Worm (Caenorhabditis elegans) whole organism, midembryonic: ENCODE measurements around the gene Y53C12B.7.

Experiments
- T22C8.4 ChIP-seq: fragments of 200-800 bp; sonication (Bioruptor generic); IDR thresholded peaks from 2 replicates; pipeline ENCODE4 v1.3.6; 2022; ENCODE audit warnings: missing genetic modification characterization, missing compliant biosample characterization
- cog-1 ChIP-seq: sonication (generic microtip); optimal IDR thresholded peaks from 2 replicates; lab custom pipeline; 2016; ENCODE audit warnings: missing genetic modification characterization, missing compliant biosample characterization
- flt-1 ChIP-seq: fragments of 200-800 bp; sonication (Bioruptor generic); IDR thresholded peaks from 2 replicates; pipeline ENCODE4 v1.3.6; 2022; ENCODE audit warnings: missing genetic modification characterization, missing compliant biosample characterization
- klf-2 ChIP-seq: fragments of 200-800 bp; sonication (Bioruptor generic); conservative IDR thresholded peaks from 2 replicates; pipeline ENCODE4 v1.3.6; 2022; ENCODE audit warnings: missing genetic modification reagents, missing genetic modification characterization, missing compliant biosample characterization
- med-1 ChIP-seq: sonication (generic microtip); optimal IDR thresholded peaks from 2 replicates; lab custom pipeline; 2017; ENCODE audit warnings: missing genetic modification characterization, mild to moderate bottlenecking, missing compliant biosample characterization, antibody characterized with exemption, missing genetic modification reagents; ENCODE audit not compliant: insufficient read depth
- ref-1 ChIP-seq: fragments of 200-800 bp; sonication (Bioruptor generic); conservative IDR thresholded peaks from 2 replicates; pipeline ENCODE4 v1.3.6; 2022; ENCODE audit warnings: missing genetic modification reagents, missing genetic modification characterization, missing compliant biosample characterization
- tab-1 ChIP-seq: fragments of 200-800 bp; sonication (Bioruptor generic); IDR thresholded peaks from 2 replicates; pipeline ENCODE4 v1.3.6; 2022; ENCODE audit warnings: missing genetic modification characterization, missing compliant biosample characterization
- ztf-23 ChIP-seq: fragments of 200-800 bp; sonication (Bioruptor generic); IDR thresholded peaks from 2 replicates; pipeline ENCODE4 v1.3.6; 2022; ENCODE audit warnings: missing genetic modification reagents, missing genetic modification characterization, missing compliant biosample characterization
- ztf-29 ChIP-seq: fragments of 200-800 bp; sonication (Bioruptor generic); IDR thresholded peaks from 2 replicates; pipeline ENCODE4 v1.3.6; 2022; ENCODE audit warnings: missing genetic modification reagents, missing genetic modification characterization, missing compliant biosample characterization

The Y53C12B.7 gene

DNA sequence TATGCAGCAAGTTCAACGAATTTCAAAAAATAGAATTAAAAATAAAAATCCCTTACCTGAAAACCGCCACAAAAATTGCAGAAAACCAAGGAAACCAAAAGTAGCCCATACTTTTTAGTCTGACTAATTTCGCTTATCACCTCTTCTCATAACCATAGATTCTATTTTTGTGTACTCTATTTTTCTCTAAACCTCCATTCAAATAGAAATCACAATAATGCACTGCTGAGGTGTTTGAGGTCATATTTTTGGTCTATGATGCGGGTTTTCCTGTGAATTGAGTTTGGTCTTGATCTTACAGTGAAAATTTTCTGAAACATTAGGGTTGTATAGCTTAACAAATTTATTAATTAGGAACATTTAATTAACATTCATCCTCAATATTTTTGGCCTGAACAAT lies 28.8 kb upstream of the Y53C12B.7 start, which contains the start of gene cyp-13A1:
Gene cyp-13A1, minus strand, starts transcription at position 156 of the 400 bp plus-strand sequence.
- TF ChIP-seq tab-1 (no peak), ztf-29 (GFP tag; lab: Robert Waterston, UW) (no peak), ztf-23 (GFP tag; lab: Robert Waterston, UW) (no peak)

DNA sequence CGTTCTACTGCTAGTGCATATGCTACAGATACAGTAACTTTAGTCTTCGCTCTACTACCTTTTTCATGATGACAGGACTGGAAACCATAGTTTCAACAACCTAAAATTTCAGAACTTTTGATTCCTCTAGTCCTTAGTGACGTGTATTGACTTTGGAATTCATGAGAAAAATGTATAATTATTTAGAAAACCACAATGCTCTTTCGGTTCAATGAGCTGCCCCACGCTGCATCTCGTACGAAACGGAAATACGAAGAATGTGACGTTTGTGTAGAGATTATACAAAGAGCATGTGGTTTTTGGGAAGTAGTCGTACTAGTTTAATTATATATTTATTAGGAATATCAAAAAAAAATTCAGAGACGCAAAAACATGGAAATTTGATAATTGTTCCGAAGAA lies 25.5 kb upstream of the Y53C12B.7 start:
- no peak for TF ChIP-seq ztf-23 (GFP tag; lab: Robert Waterston, UW)
- no peak for TF ChIP-seq tab-1
- no peak for TF ChIP-seq med-1 (GFP tag; lab: Kevin White, UChicago)
- no peak for TF ChIP-seq T22C8.4
- no peak for TF ChIP-seq klf-2 (GFP tag; lab: Robert Waterston, UW)
- no peak for TF ChIP-seq ztf-29 (GFP tag; lab: Robert Waterston, UW)
- no peak for TF ChIP-seq ref-1 (GFP tag; lab: Robert Waterston, UW)
- no peak for TF ChIP-seq flt-1 (GFP tag; lab: Robert Waterston, UW)
- TF ChIP-seq cog-1 (tag; lab: Kevin White, UChicago), result no peak

- TF ChIP-seq flt-1 (GFP tag; lab: Robert Waterston, UW), result no peak
- TF ChIP-seq ztf-23 (GFP tag; lab: Robert Waterston, UW), result no peak
- no peak for TF ChIP-seq cog-1 (tag; lab: Kevin White, UChicago)
- no peak for TF ChIP-seq ztf-29 (GFP tag; lab: Robert Waterston, UW)
- TF ChIP-seq ref-1 (GFP tag; lab: Robert Waterston, UW), result no peak
- no peak for TF ChIP-seq klf-2 (GFP tag; lab: Robert Waterston, UW)
- TF ChIP-seq med-1 (GFP tag; lab: Kevin White, UChicago), result no peak
- no peak for TF ChIP-seq tab-1
- TF ChIP-seq T22C8.4, result no peak
Measured at ce11 chrII:9775790-9776189, 22.8 kb upstream of the Y53C12B.7 start, which contains the start of gene T10B9.9. Gene T10B9.9 (minus strand): TSS chrII:9775890.

DNA sequence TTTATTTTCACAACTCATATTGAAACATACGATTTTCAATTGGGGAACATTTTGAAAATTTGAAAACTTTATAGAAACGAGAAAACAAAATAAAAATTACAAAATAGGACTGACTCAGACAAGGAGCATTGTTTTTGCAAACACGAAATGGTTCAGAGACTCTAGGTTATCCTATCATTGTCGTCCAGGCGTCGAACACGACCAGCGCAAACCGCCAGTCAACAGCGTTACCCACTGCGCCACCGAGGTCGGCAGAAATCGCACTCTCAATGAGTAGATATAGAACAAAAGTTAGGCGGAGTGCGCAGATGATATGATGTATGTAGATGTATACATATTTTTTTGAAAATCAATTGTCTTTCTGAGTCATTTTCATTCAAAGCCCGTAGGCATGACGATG lies 21.6 kb upstream of the Y53C12B.7 start:
- peak; percentile 94 for TF ChIP-seq flt-1 (GFP tag; lab: Robert Waterston, UW)
- TF ChIP-seq klf-2 (GFP tag; lab: Robert Waterston, UW), result peak; percentile 92
- TF ChIP-seq tab-1, result peak; percentile 94
- peak; percentile 79 for TF ChIP-seq ref-1 (GFP tag; lab: Robert Waterston, UW)
- peak; percentile 63 for TF ChIP-seq med-1 (GFP tag; lab: Kevin White, UChicago)
- peak; percentile 84 for TF ChIP-seq ztf-29 (GFP tag; lab: Robert Waterston, UW)
- TF ChIP-seq T22C8.4, result peak; percentile 81
- TF ChIP-seq ztf-23 (GFP tag; lab: Robert Waterston, UW), result peak; percentile 90
- peak; percentile 47 for TF ChIP-seq cog-1 (tag; lab: Kevin White, UChicago)

DNA sequence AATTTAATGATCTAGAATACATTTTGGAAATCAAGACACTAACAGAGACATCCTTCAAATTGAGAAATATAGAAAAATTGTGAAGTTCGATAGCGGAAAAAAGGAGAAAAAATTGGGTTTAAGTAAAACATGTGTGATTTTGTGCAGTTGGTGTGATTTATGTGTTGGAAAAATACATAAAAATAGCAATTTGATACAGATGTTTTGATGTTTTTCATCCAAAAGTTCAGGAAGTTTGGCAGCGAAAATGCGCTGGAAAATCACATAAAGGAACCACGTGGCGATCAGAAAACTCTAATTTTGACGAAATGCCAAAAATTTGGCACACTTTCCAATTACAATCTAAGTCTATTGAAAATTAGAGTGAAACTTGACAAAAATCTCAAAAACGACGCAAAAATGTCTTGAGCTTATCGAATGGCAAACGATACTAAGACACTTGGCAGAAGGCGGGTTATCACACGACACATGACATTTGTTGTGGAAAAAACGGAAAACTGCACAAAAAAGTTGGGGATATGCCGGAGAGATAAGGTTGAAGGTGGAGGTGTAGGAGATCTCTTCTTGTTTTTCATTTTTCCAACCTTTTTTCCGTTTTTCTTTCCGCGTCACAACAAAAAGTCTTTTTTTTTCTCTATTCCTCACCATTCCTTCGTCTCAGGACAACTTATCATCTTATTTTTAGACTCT lies 21.0 kb upstream of the Y53C12B.7 start, which contains the start of gene ZK1321.4:
Gene ZK1321.4, minus strand, starts transcription at position 51 of the 690 bp plus-strand sequence.
- TF ChIP-seq T22C8.4, result no peak
- TF ChIP-seq ztf-29 (GFP tag; lab: Robert Waterston, UW), result no peak
- TF ChIP-seq ref-1 (GFP tag; lab: Robert Waterston, UW), result no peak
- TF ChIP-seq ztf-23 (GFP tag; lab: Robert Waterston, UW), result no peak
- no peak for TF ChIP-seq klf-2 (GFP tag; lab: Robert Waterston, UW)
- TF ChIP-seq med-1 (GFP tag; lab: Kevin White, UChicago), result no peak
- no peak for TF ChIP-seq cog-1 (tag; lab: Kevin White, UChicago)
- no peak for TF ChIP-seq flt-1 (GFP tag; lab: Robert Waterston, UW)

- no peak for TF ChIP-seq med-1 (GFP tag; lab: Kevin White, UChicago)
- TF ChIP-seq cog-1 (tag; lab: Kevin White, UChicago), result no peak
- no peak for TF ChIP-seq ztf-23 (GFP tag; lab: Robert Waterston, UW)
- TF ChIP-seq T22C8.4, result no peak
- no peak for TF ChIP-seq flt-1 (GFP tag; lab: Robert Waterston, UW)
- TF ChIP-seq ref-1 (GFP tag; lab: Robert Waterston, UW), result no peak
- TF ChIP-seq klf-2 (GFP tag; lab: Robert Waterston, UW), result no peak
- TF ChIP-seq tab-1, result no peak
- TF ChIP-seq ztf-29 (GFP tag; lab: Robert Waterston, UW), result no peak
Measured at ce11 chrII:9769797-9770520, 16.9 kb upstream of the Y53C12B.7 start, which contains the start of gene aqp-10. Gene aqp-10 (minus strand): TSS chrII:9769847.

DNA sequence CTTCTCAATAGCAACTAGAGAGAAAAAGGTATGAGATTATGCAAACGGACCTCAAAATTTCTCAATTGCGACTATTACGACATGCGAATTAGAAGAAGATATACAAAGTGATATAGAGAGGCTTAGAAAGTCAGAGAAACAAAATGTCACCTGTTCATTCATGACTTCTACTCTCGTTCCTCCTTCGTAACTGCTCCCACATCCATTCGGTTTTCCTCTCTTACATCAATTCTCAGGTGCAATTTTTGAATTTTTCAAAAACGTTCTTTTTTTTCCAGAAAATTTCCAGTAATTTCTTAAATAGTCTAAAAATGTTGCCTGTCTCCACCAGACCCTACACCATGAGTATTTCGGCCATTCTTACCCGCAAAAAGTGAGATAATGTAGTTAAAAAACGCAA lies 11.7 kb upstream of the Y53C12B.7 start:
- TF ChIP-seq ztf-23 (GFP tag; lab: Robert Waterston, UW), result no peak
- TF ChIP-seq med-1 (GFP tag; lab: Kevin White, UChicago), result no peak
- TF ChIP-seq tab-1, result no peak
- no peak for TF ChIP-seq T22C8.4
- no peak for TF ChIP-seq ref-1 (GFP tag; lab: Robert Waterston, UW)
- TF ChIP-seq ztf-29 (GFP tag; lab: Robert Waterston, UW), result no peak
- no peak for TF ChIP-seq flt-1 (GFP tag; lab: Robert Waterston, UW)
- TF ChIP-seq cog-1 (tag; lab: Kevin White, UChicago), result no peak
- no peak for TF ChIP-seq klf-2 (GFP tag; lab: Robert Waterston, UW)

DNA sequence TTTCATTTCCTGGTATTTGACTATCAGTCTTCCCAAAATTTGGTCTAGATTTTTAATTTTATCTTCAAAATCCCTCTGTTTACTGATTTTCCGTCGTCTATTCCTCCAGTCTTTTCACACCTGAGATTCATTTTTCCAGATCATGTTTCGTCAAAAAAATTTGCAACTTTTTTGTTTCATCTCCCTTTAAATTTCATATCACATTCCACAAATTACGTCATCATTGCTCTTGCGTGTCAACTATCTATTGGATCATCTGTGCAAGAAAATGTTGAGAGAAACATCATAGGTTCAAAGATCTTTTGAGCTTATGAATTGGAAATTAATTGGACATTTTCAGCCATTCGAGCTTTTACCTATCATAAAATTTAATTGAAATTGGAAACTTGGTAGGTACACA lies 6.4 kb upstream of the Y53C12B.7 start:
- TF ChIP-seq ztf-29 (GFP tag; lab: Robert Waterston, UW) (no peak), T22C8.4 (no peak), flt-1 (GFP tag; lab: Robert Waterston, UW) (no peak), klf-2 (GFP tag; lab: Robert Waterston, UW) (no peak), ztf-23 (GFP tag; lab: Robert Waterston, UW) (no peak), cog-1 (tag; lab: Kevin White, UChicago) (no peak), ref-1 (GFP tag; lab: Robert Waterston, UW) (no peak), med-1 (GFP tag; lab: Kevin White, UChicago) (no peak), tab-1 (no peak)
